Fruit fly (Drosophila melanogaster): ENCODE data around the gene Mcr.

Mcr gene

DNA sequence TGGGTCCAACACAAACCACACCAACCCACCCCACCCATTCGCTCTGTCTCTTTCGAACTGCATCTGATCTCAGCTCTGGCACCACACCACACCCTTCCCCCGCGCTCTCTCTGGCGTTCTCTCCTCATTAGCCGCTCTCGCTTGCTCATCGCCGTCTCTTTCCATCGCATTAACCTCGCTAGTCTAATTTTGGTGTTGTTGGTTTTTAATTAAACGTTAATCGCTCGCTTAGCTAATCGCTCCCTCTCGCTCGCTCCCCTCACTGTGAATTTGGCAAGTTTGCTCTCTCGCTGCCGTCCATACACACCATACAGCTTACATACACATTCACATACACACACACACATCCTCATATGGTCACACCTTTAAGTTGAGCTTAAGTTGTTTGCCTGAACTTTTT lies 21.3 kb upstream of the Mcr start (continued):
- TF ChIP-seq ftz-f1 (GFP tag; optimal IDR thresholded peaks at IDR 0.05): peak; percentile 61
- no peak for TF ChIP-seq CG12236 (GFP tag; optimal IDR thresholded peaks at IDR 0.05)
- TF ChIP-seq Myb (GFP tag; optimal IDR thresholded peaks at IDR 0.05): no peak
- TF ChIP-seq inv (GFP tag; IDR thresholded peaks at IDR 0.05; ENCODE audit: partially characterized antibody): no peak
- TF ChIP-seq lilli (GFP tag; optimal IDR thresholded peaks at IDR 0.05): no peak
- 0 out of 2 replicates have a peak, but pooled peaks have one; percentile 8 for TF ChIP-seq MBD-R2 (GFP tag; IDR thresholded peaks at IDR 0.05)
- TF ChIP-seq CG1233 (GFP tag; optimal IDR thresholded peaks at IDR 0.05): no peak
- TF ChIP-seq dmrt11E (tag; optimal IDR thresholded peaks at IDR 0.05): no peak
- TF ChIP-seq Hmr (GFP tag; optimal IDR thresholded peaks at IDR 0.05): no peak
- TF ChIP-seq nerfin-1 (tag; optimal IDR thresholded peaks at IDR 0.05): no peak
- TF ChIP-seq chinmo (GFP tag; IDR thresholded peaks at IDR 0.05; ENCODE audit: partially characterized antibody): peak; percentile 95; the same call in 3 of the 4 replicates
- TF ChIP-seq crc (GFP tag; optimal IDR thresholded peaks at IDR 0.05): no peak
- TF ChIP-seq cas (GFP tag; IDR thresholded peaks at IDR 0.05): no peak
- peak; percentile 95 to 96 for TF ChIP-seq Trl (optimal IDR thresholded peaks at IDR 0.05)
- TF ChIP-seq Trl (GFP tag; optimal IDR thresholded peaks at IDR 0.05): no peak
- peak; percentile 79 for TF ChIP-seq cg (GFP tag; optimal IDR thresholded peaks at IDR 0.05)
- TF ChIP-seq exex (tag; optimal IDR thresholded peaks at IDR 0.05): peak; percentile 19
- TF ChIP-seq dm (GFP tag; optimal IDR thresholded peaks at IDR 0.05): no peak
- TF ChIP-seq vvl (GFP tag; IDR thresholded peaks at IDR 0.05): peak; percentile 88
- TF ChIP-seq CG7372 (GFP tag; IDR thresholded peaks at IDR 0.05): no peak
- peak in 1 of 2 experiments; percentile 35 for TF ChIP-seq Pdp1 (GFP tag; optimal IDR thresholded peaks at IDR 0.05)
- no peak for TF ChIP-seq H2.0 (GFP tag; IDR thresholded peaks at IDR 0.05)
- no peak for TF ChIP-seq Sry-δ (GFP tag; optimal IDR thresholded peaks at IDR 0.05)
- TF ChIP-seq wor (GFP tag; IDR thresholded peaks at IDR 0.05): no peak
- peak; percentile 92 for TF ChIP-seq crol (GFP tag; IDR thresholded peaks at IDR 0.05)
- no peak for TF ChIP-seq CG11456 (GFP tag; IDR thresholded peaks at IDR 0.05)
- no peak for TF ChIP-seq crp (GFP tag; optimal IDR thresholded peaks at IDR 0.05)
- no peak for TF ChIP-seq tgo (GFP tag; IDR thresholded peaks at IDR 0.05)
- no peak for TF ChIP-seq Dad (GFP tag; optimal IDR thresholded peaks at IDR 0.05)
- TF ChIP-seq nau (GFP tag; optimal IDR thresholded peaks at IDR 0.05): no peak
- TF ChIP-seq CG13894 (tag; optimal IDR thresholded peaks at IDR 0.05): no peak
- TF ChIP-seq Eip74EF (GFP tag; optimal IDR thresholded peaks at IDR 0.05): peak in 1 of 2 experiments; percentile 11
- TF ChIP-seq ATbp (GFP tag; optimal IDR thresholded peaks at IDR 0.05): no peak
- 0 out of 2 replicates have a peak, but pooled peaks have one; percentile 21 for TF ChIP-seq Atf6 (GFP tag; IDR thresholded peaks at IDR 0.05)
- TF ChIP-seq CG4360 (GFP tag; IDR thresholded peaks at IDR 0.05): peak; percentile 64
- TF ChIP-seq bab2 (GFP tag; optimal IDR thresholded peaks at IDR 0.05): no peak
- no peak for TF ChIP-seq CG6813 (GFP tag; optimal IDR thresholded peaks at IDR 0.05)
- no peak for TF ChIP-seq CG11085 (GFP tag; IDR thresholded peaks at IDR 0.05)
- no peak for TF ChIP-seq TFAM (GFP tag; optimal IDR thresholded peaks at IDR 0.05)
- peak; percentile 66 for TF ChIP-seq Med (GFP tag)
- no peak for TF ChIP-seq CG2202 (tag; optimal IDR thresholded peaks at IDR 0.05)
- TF ChIP-seq Nf-YC (tag; optimal IDR thresholded peaks at IDR 0.05): peak; percentile 10
- no peak for TF ChIP-seq Kr (GFP tag; optimal IDR thresholded peaks at IDR 0.05)
- TF ChIP-seq CG10321 (GFP tag; IDR thresholded peaks at IDR 0.05): peak; percentile 75
- peak; percentile 75 for TF ChIP-seq CG1832 (GFP tag; optimal IDR thresholded peaks at IDR 0.05)
- no peak for TF ChIP-seq lmd (GFP tag; IDR thresholded peaks at IDR 0.05)
- no peak for TF ChIP-seq pum (GFP tag; optimal IDR thresholded peaks at IDR 0.05)
- TF ChIP-seq CG10565 (GFP tag; optimal IDR thresholded peaks at IDR 0.05): no peak
- TF ChIP-seq CG10431 (GFP tag; optimal IDR thresholded peaks at IDR 0.05): no peak
- TF ChIP-seq CG14860 (GFP tag; IDR thresholded peaks at IDR 0.05; ENCODE audit: partially characterized antibody): no peak
- no peak for TF ChIP-seq CG14050 (GFP tag; IDR thresholded peaks at IDR 0.05)
